Worm (Caenorhabditis elegans) whole organism, L4 larva: Measurements from ENCODE around the gene ufc-1.

Experiments used
- F10B5.3 ChIP-seq: sonication (generic microtip); optimal IDR thresholded peaks from 2 replicates; lab custom pipeline; 2016; ENCODE audit warnings: mild to moderate bottlenecking, missing genetic modification characterization, missing compliant biosample characterization
- F26F4.8 ChIP-seq: fragments of 200-800 bp; sonication (Bioruptor generic); conservative IDR thresholded peaks from 2 replicates; pipeline ENCODE4 v1.3.6; 2022; ENCODE audit warnings: missing genetic modification characterization, missing compliant biosample characterization
- F44E2.7 ChIP-seq: fragments of 200-800 bp; sonication (Bioruptor generic); IDR thresholded peaks from 2 replicates; pipeline ENCODE4 v2.1.2; 2022; ENCODE audit warnings: missing genetic modification characterization, missing compliant biosample characterization
- T20F7.1 ChIP-seq: fragments of 200-800 bp; sonication (Bioruptor generic); optimal IDR thresholded peaks from 2 replicates; lab custom pipeline; 2018; ENCODE audit warnings: mild to moderate bottlenecking, missing genetic modification characterization, missing compliant biosample characterization
- T26A8.4 ChIP-seq: fragments of 200-800 bp; sonication (Bioruptor generic); IDR thresholded peaks from 2 replicates; pipeline ENCODE4 v1.3.6; 2022; ENCODE audit warnings: missing genetic modification characterization, missing compliant biosample characterization
- Y105C5A.15 ChIP-seq: fragments of 200-800 bp; sonication (Bioruptor generic); IDR thresholded peaks from 2 replicates; pipeline ENCODE4 v1.3.6; 2022; ENCODE audit warnings: missing genetic modification characterization, missing compliant biosample characterization
- Y48G9A.11 ChIP-seq: fragments of 200-800 bp; sonication (Bioruptor generic); IDR thresholded peaks from 2 replicates; pipeline ENCODE4 v1.3.6; 2022; ENCODE audit warnings: missing genetic modification reagents, missing genetic modification characterization, missing compliant biosample characterization
- Y75B8A.6 ChIP-seq: fragments of 200-800 bp; sonication (Bioruptor generic); IDR thresholded peaks from 2 replicates; pipeline ENCODE4 v1.3.6; 2022; ENCODE audit warnings: missing genetic modification reagents, missing genetic modification characterization, missing compliant biosample characterization
- ZK546.5 ChIP-seq, 2 experiments: sonication (generic microtip); optimal IDR thresholded peaks; 2 replicates each; lab custom pipeline; 2017; ENCODE audit warnings: missing biosample characterization in 2 of 2, missing genetic modification characterization in 2 of 2
- aha-1 ChIP-seq: fragments of 150-350 bp; peaks from one replicate; lab custom pipeline; 2014; ENCODE audit warnings: missing biosample characterization, missing genetic modification characterization
- ceh-44 ChIP-seq: fragments of 200-800 bp; sonication (Bioruptor generic); IDR thresholded peaks from 2 replicates; pipeline ENCODE4 v1.3.6; 2022; ENCODE audit warnings: missing genetic modification reagents, missing genetic modification characterization, missing compliant biosample characterization
- daf-12 ChIP-seq: fragments of 150-350 bp; optimal IDR thresholded peaks from 2 replicates; lab custom pipeline; 2014; ENCODE audit warnings: missing biosample characterization, missing genetic modification reagents, missing genetic modification characterization
- daf-16 ChIP-seq, 3 experiments: sonication (generic microtip); optimal IDR thresholded peaks; 2 replicates each; lab custom pipeline; 2016 to 2017; ENCODE audit warnings: missing genetic modification characterization in 3 of 3, missing genetic modification reagents in 3 of 3, mild to moderate bottlenecking in 2 of 3, missing compliant biosample characterization in 2 of 3, missing biosample characterization in 1 of 3, moderate library complexity in 1 of 3
- dmd-6 ChIP-seq: fragments of 200-800 bp; sonication (Bioruptor generic); IDR thresholded peaks from 2 replicates; pipeline ENCODE4 v1.3.6; 2022; ENCODE audit warnings: missing genetic modification reagents, missing genetic modification characterization, missing compliant biosample characterization
- dpl-1 ChIP-seq: fragments of 150-350 bp; optimal IDR thresholded peaks from 2 replicates; lab custom pipeline; 2014; ENCODE audit warnings: missing biosample characterization, missing genetic modification reagents, missing genetic modification characterization
- dve-1 ChIP-seq: sonication (generic microtip); optimal IDR thresholded peaks from 2 replicates; lab custom pipeline; 2017; ENCODE audit warnings: antibody characterized with exemption, mild to moderate bottlenecking, missing genetic modification characterization, missing compliant biosample characterization; ENCODE audit not compliant: insufficient read depth
- egl-27 ChIP-seq: sonication (generic microtip); optimal IDR thresholded peaks from 3 replicates; lab custom pipeline; 2017; ENCODE audit warnings: missing biosample characterization, missing genetic modification reagents, missing genetic modification characterization
- fos-1 ChIP-seq: fragments of 150-350 bp; optimal IDR thresholded peaks from 2 replicates; lab custom pipeline; 2014; ENCODE audit warnings: missing biosample characterization, missing genetic modification characterization
- hlh-11 ChIP-seq: fragments of 200-800 bp; sonication (Bioruptor generic); optimal IDR thresholded peaks from 2 replicates; lab custom pipeline; 2018; ENCODE audit warnings: mild to moderate bottlenecking, missing genetic modification characterization, missing compliant biosample characterization
- hlh-30 ChIP-seq: sonication (generic microtip); optimal IDR thresholded peaks from 2 replicates; lab custom pipeline; 2017; ENCODE audit warnings: antibody characterized with exemption, mild to moderate bottlenecking, missing genetic modification characterization, missing compliant biosample characterization; ENCODE audit not compliant: insufficient read depth
- jun-1 ChIP-seq: fragments of 150-350 bp; optimal IDR thresholded peaks from 2 replicates; lab custom pipeline; 2014; ENCODE audit warnings: missing biosample characterization, missing genetic modification reagents, missing genetic modification characterization
- lim-7 ChIP-seq: fragments of 200-800 bp; sonication (Bioruptor generic); IDR thresholded peaks from 2 replicates; pipeline ENCODE4 v1.3.6; 2022; ENCODE audit warnings: missing genetic modification characterization, missing compliant biosample characterization
- lin-13 ChIP-seq: fragments of 150-350 bp; optimal IDR thresholded peaks from 2 replicates; lab custom pipeline; 2014; ENCODE audit warnings: missing biosample characterization, missing genetic modification reagents, missing genetic modification characterization
- lsy-2 ChIP-seq, 2 experiments: fragments of 150-350 bp in 1 of 2; sonication (generic microtip) in 1 of 2; optimal IDR thresholded peaks; 2 replicates each; lab custom pipeline; 2014 to 2017; ENCODE audit warnings: missing biosample characterization in 2 of 2, missing genetic modification characterization in 2 of 2
- madf-9 ChIP-seq: fragments of 200-800 bp; sonication (Bioruptor generic); conservative IDR thresholded peaks from 2 replicates; pipeline ENCODE4 v1.3.6; 2022; ENCODE audit warnings: missing genetic modification reagents, missing genetic modification characterization, missing compliant biosample characterization
- mdl-1 ChIP-seq, 2 experiments: fragments of 150-350 bp in 1 of 2; sonication (generic microtip) in 1 of 2; optimal IDR thresholded peaks; 2 replicates each; lab custom pipeline; 2014 to 2017; ENCODE audit warnings: missing biosample characterization in 2 of 2, missing genetic modification characterization in 2 of 2
- mep-1 ChIP-seq: fragments of 150-350 bp; sonication (generic microtip); optimal IDR thresholded peaks from 3 replicates; lab custom pipeline; 2014; ENCODE audit warnings: missing biosample characterization, missing genetic modification characterization
- mes-2 ChIP-seq: sonication (generic microtip); optimal IDR thresholded peaks from 2 replicates; lab custom pipeline; 2016; ENCODE audit warnings: missing genotype, mild to moderate bottlenecking, missing genetic modification characterization, missing compliant biosample characterization; ENCODE audit not compliant: poor library complexity, severe bottlenecking
- mxl-3 ChIP-seq: fragments of 200-800 bp; sonication (Bioruptor generic); optimal IDR thresholded peaks from 2 replicates; lab custom pipeline; 2018; ENCODE audit warnings: mild to moderate bottlenecking, missing genetic modification characterization, missing compliant biosample characterization
- nhr-102 ChIP-seq: sonication (generic microtip); optimal IDR thresholded peaks from 2 replicates; lab custom pipeline; 2016; ENCODE audit warnings: mild to moderate bottlenecking, missing genetic modification characterization, moderate library complexity, missing compliant biosample characterization
- nhr-237 ChIP-seq: sonication (generic microtip); optimal IDR thresholded peaks from 2 replicates; lab custom pipeline; 2017; ENCODE audit warnings: missing biosample characterization, missing genetic modification characterization
- nhr-28 ChIP-seq: fragments of 150-350 bp; optimal IDR thresholded peaks from 2 replicates; lab custom pipeline; 2014; ENCODE audit warnings: missing biosample characterization, missing genetic modification characterization
- nhr-48 ChIP-seq: sonication (generic microtip); optimal IDR thresholded peaks from 2 replicates; lab custom pipeline; 2016; ENCODE audit warnings: mild to moderate bottlenecking, missing genetic modification characterization, missing compliant biosample characterization
- nhr-6 ChIP-seq: fragments of 150-350 bp; optimal IDR thresholded peaks from 2 replicates; lab custom pipeline; 2014; ENCODE audit warnings: missing biosample characterization, missing genetic modification characterization
- nhr-77 ChIP-seq: fragments of 150-350 bp; optimal IDR thresholded peaks from 2 replicates; lab custom pipeline; 2014; ENCODE audit warnings: missing biosample characterization, missing genetic modification characterization
- php-3 ChIP-seq: fragments of 200-800 bp; sonication (Bioruptor generic); IDR thresholded peaks from 2 replicates; pipeline ENCODE4 v1.3.6; 2022; ENCODE audit warnings: missing genetic modification reagents, missing genetic modification characterization, missing compliant biosample characterization
- pqm-1 ChIP-seq: sonication (generic microtip); optimal IDR thresholded peaks from 2 replicates; lab custom pipeline; 2017; ENCODE audit warnings: missing biosample characterization, missing genetic modification characterization
- sdz-12 ChIP-seq: fragments of 200-800 bp; sonication (Bioruptor generic); optimal IDR thresholded peaks from 2 replicates; lab custom pipeline; 2018; ENCODE audit warnings: mild to moderate bottlenecking, missing genetic modification characterization, missing compliant biosample characterization
- snpc-1.2 ChIP-seq: fragments of 200-800 bp; sonication (Bioruptor generic); IDR thresholded peaks from 2 replicates; pipeline ENCODE4 v1.3.6; 2022; ENCODE audit warnings: missing genetic modification reagents, missing genetic modification characterization, missing compliant biosample characterization
- tag-97 ChIP-seq: fragments of 200-800 bp; sonication (Bioruptor generic); IDR thresholded peaks from 2 replicates; pipeline ENCODE4 v1.3.6; 2022; ENCODE audit warnings: missing genetic modification characterization, missing compliant biosample characterization
- tra-1 ChIP-seq: fragments of 200-800 bp; sonication (Bioruptor generic); IDR thresholded peaks from 2 replicates; pipeline ENCODE4 v1.3.6; 2022; ENCODE audit warnings: missing genetic modification reagents, missing genetic modification characterization, missing compliant biosample characterization
- unc-62 ChIP-seq, 3 experiments: fragments of 150-350 bp in 1 of 3; sonication (generic microtip); optimal IDR thresholded peaks in 2 of 3; peaks in 1 of 3; 1 replicate in 1 of 3; 2 replicates in 2 of 3; lab custom pipeline; 2014 to 2017; ENCODE audit warnings: missing biosample characterization in 3 of 3, missing genetic modification characterization in 3 of 3, missing genetic modification reagents in 3 of 3, missing genotype in 1 of 3
- zip-11 ChIP-seq: fragments of 200-800 bp; sonication (Bioruptor generic); IDR thresholded peaks from 2 replicates; pipeline ENCODE4 v1.3.6; 2022; ENCODE audit warnings: missing genetic modification characterization, missing compliant biosample characterization
- ztf-11 ChIP-seq: fragments of 150-350 bp; optimal IDR thresholded peaks from 2 replicates; lab custom pipeline; 2014; ENCODE audit warnings: missing biosample characterization, missing genetic modification characterization
- ztf-7 ChIP-seq: fragments of 150-350 bp; optimal IDR thresholded peaks from 2 replicates; lab custom pipeline; 2014; ENCODE audit warnings: missing biosample characterization, missing genetic modification characterization

ufc-1 gene

ce11 chrIII:9331084-9331564, at the start of gene ufc-1:
Gene ufc-1 (plus strand): TSS chrIII:9331514.
- peak in 1 of 2 experiments; percentile 68 for TF ChIP-seq lsy-2 (tag; optimal IDR thresholded peaks at IDR 0.05; lab: Kevin White, UChicago)
- peak; percentile 61 for TF ChIP-seq mes-2 (tag; lab: Kevin White, UChicago)
- no peak for TF ChIP-seq Y75B8A.6 (GFP tag; lab: Robert Waterston, UW)
- TF ChIP-seq aha-1 (tag; lab: Kevin White, UChicago) = peak; percentile 43
- TF ChIP-seq dpl-1 (GFP tag; lab: Kevin White, UChicago) = peak; percentile 4
- no peak for TF ChIP-seq jun-1 (tag; lab: Kevin White, UChicago)
- TF ChIP-seq F44E2.7 (GFP tag; lab: Robert Waterston, UW) = no peak
- TF ChIP-seq dve-1 = peak; percentile 14

ce11 chrIII:9288540-9288939, 42.8 kb upstream of the ufc-1 start:
- TF ChIP-seq daf-16 (GFP tag; optimal IDR thresholded peaks at IDR 0.05; lab: Kevin White, UChicago) = no peak
- peak; percentile 92 for TF ChIP-seq daf-16 (tag; optimal IDR thresholded peaks at IDR 0.05; lab: Kevin White, UChicago)
- no peak for TF ChIP-seq sdz-12 (GFP tag; lab: Kevin White, UChicago)
- TF ChIP-seq pqm-1 (tag; lab: Kevin White, UChicago) = peak; percentile 53
- TF ChIP-seq dmd-6 = 0 out of 2 replicates have a peak, but pooled peaks have one; percentile 9

ce11 chrIII:9289815-9290214, 41.5 kb upstream of the ufc-1 start:
- no peak for TF ChIP-seq Y48G9A.11 (GFP tag; lab: Robert Waterston, UW)
- no peak for TF ChIP-seq nhr-6 (tag; lab: Kevin White, UChicago)
- peak; percentile 47 for TF ChIP-seq nhr-102 (tag; lab: Kevin White, UChicago)
- TF ChIP-seq dmd-6 = peak; percentile 95
- peak; percentile 94 for TF ChIP-seq hlh-11 (tag; lab: Kevin White, UChicago)
- TF ChIP-seq sdz-12 (GFP tag; lab: Kevin White, UChicago) = no peak
- no peak for TF ChIP-seq Y105C5A.15 (GFP tag; lab: Robert Waterston, UW)
- no peak for TF ChIP-seq nhr-237 (tag; lab: Kevin White, UChicago)
- no peak for TF ChIP-seq egl-27 (tag; lab: Kevin White, UChicago)
- TF ChIP-seq tag-97 (GFP tag; lab: Robert Waterston, UW) = no peak
- peak; percentile 59; the same call in 1 of the 2 replicates for TF ChIP-seq php-3 (GFP tag; lab: Robert Waterston, UW)
- TF ChIP-seq mdl-1 (tag; optimal IDR thresholded peaks at IDR 0.05; lab: Kevin White, UChicago) = peak in 1 of 2 experiments; percentile 7
- TF ChIP-seq ztf-11 (tag; lab: Kevin White, UChicago) = no peak
- no peak for TF ChIP-seq lsy-2 (tag; optimal IDR thresholded peaks at IDR 0.05; lab: Kevin White, UChicago)
- no peak for TF ChIP-seq ztf-7 (tag; lab: Kevin White, UChicago)
- peak; percentile 46 for TF ChIP-seq hlh-30 (tag; lab: Kevin White, UChicago)
- TF ChIP-seq mxl-3 (GFP tag; lab: Kevin White, UChicago) = peak; percentile 5
- TF ChIP-seq lin-13 (GFP tag; lab: Kevin White, UChicago) = no peak
- TF ChIP-seq snpc-1.2 = no peak
- TF ChIP-seq tra-1 (GFP tag; lab: Robert Waterston, UW) = no peak
- TF ChIP-seq nhr-77 (tag; lab: Kevin White, UChicago) = peak; percentile 63
- TF ChIP-seq unc-62 (GFP tag; optimal IDR thresholded peaks at IDR 0.05 in 1 of 2; lab: Kevin White, UChicago) = peak in 1 of 2 experiments; percentile 94
- no peak for TF ChIP-seq unc-62 (tag; optimal IDR thresholded peaks at IDR 0.05; lab: Kevin White, UChicago)
- no peak for TF ChIP-seq F10B5.3 (tag; lab: Kevin White, UChicago)
- peak; percentile 32 for TF ChIP-seq nhr-48
- no peak for TF ChIP-seq T26A8.4
- TF ChIP-seq lim-7 (GFP tag; lab: Robert Waterston, UW) = no peak
- TF ChIP-seq fos-1 (tag; lab: Kevin White, UChicago) = no peak
- TF ChIP-seq mep-1 = no peak
- no peak for TF ChIP-seq ZK546.5 (tag; optimal IDR thresholded peaks at IDR 0.05; lab: Kevin White, UChicago)
- TF ChIP-seq daf-16 (GFP tag; optimal IDR thresholded peaks at IDR 0.05; lab: Kevin White, UChicago) = no peak
- peak; percentile 76 for TF ChIP-seq daf-16 (tag; optimal IDR thresholded peaks at IDR 0.05; lab: Kevin White, UChicago)
- TF ChIP-seq daf-12 (tag; lab: Kevin White, UChicago) = no peak
- no peak for TF ChIP-seq zip-11 (GFP tag; lab: Robert Waterston, UW)
- no peak for TF ChIP-seq madf-9 (GFP tag; lab: Robert Waterston, UW)
- TF ChIP-seq mes-2 (tag; lab: Kevin White, UChicago) = no peak
- peak; percentile 10 for TF ChIP-seq T20F7.1 (GFP tag; lab: Kevin White, UChicago)
- peak; percentile 88 for TF ChIP-seq nhr-28
- TF ChIP-seq F26F4.8 (GFP tag; lab: Robert Waterston, UW) = no peak
- TF ChIP-seq ceh-44 (GFP tag; lab: Robert Waterston, UW) = no peak
- TF ChIP-seq dve-1 = peak; percentile 76
- peak; percentile 94 for TF ChIP-seq pqm-1 (tag; lab: Kevin White, UChicago)
